Fruit fly (Drosophila melanogaster): Measurements from ENCODE around the gene dsb.

Gene dsb

dm6 chr3L:1880692-1881091 lies 29.3 kb downstream of the dsb start (continued):
- TF ChIP-seq CG10366 (GFP tag; IDR thresholded peaks at IDR 0.05) (peak; percentile 34; the same call in 1 of the 2 replicates), Awh (GFP tag; IDR thresholded peaks at IDR 0.05) (peak; percentile 30; the same call in 1 of the 2 replicates), bsh (GFP tag; optimal IDR thresholded peaks at IDR 0.05) (no peak), CG32772 (GFP tag; IDR thresholded peaks at IDR 0.05) (0 out of 2 replicates have a peak, but pooled peaks have one; percentile 37), CG9797 (GFP tag; optimal IDR thresholded peaks at IDR 0.05) (no peak), CG4404 (GFP tag; IDR thresholded peaks at IDR 0.05) (no peak), ewg (GFP tag; optimal IDR thresholded peaks at IDR 0.05) (no peak), dimm (GFP tag; IDR thresholded peaks at IDR 0.05) (0 out of 2 replicates have a peak, but pooled peaks have one; percentile 19), pan (optimal IDR thresholded peaks at IDR 0.05) (no peak), pan (GFP tag; optimal IDR thresholded peaks at IDR 0.05 in 1 of 2, IDR thresholded peaks at IDR 0.05 in 1 of 2) (peak in 1 of 2 experiments; percentile 71), MESR4 (GFP tag; optimal IDR thresholded peaks at IDR 0.05) (no peak), CG8359 (GFP tag; optimal IDR thresholded peaks at IDR 0.05; ENCODE audit: borderline replicate concordance) (no peak), bcd (GFP tag; optimal IDR thresholded peaks at IDR 0.05) (peak; percentile 2), CG16813 (GFP tag; IDR thresholded peaks at IDR 0.05; ENCODE audit: partially characterized antibody) (no peak), NC2β (GFP tag; optimal IDR thresholded peaks at IDR 0.05) (no peak), cwo (GFP tag; optimal IDR thresholded peaks at IDR 0.05) (no peak), CG10979 (tag; optimal IDR thresholded peaks at IDR 0.05) (peak; percentile 16), Oaz (GFP tag; IDR thresholded peaks at IDR 0.05) (0 out of 2 replicates have a peak, but pooled peaks have one; percentile 28), CG3065 (GFP tag; optimal IDR thresholded peaks at IDR 0.05) (no peak), tin (GFP tag; optimal IDR thresholded peaks at IDR 0.05) (peak; percentile 59), Ravus (GFP tag; IDR thresholded peaks at IDR 0.05) (no peak; the same call in 1 of the 2 replicates), sima (GFP tag; optimal IDR thresholded peaks at IDR 0.05) (no peak), CG17385 (GFP tag; optimal IDR thresholded peaks at IDR 0.05) (no peak), Dbx (GFP tag; IDR thresholded peaks at IDR 0.05) (peak; percentile 68), Chrac-16 (GFP tag; optimal IDR thresholded peaks at IDR 0.05) (no peak), wek (GFP tag; optimal IDR thresholded peaks at IDR 0.05) (no peak), CG17361 (GFP tag; IDR thresholded peaks at IDR 0.05) (0 out of 3 replicates have a peak, but pooled peaks have one; percentile 37), CG1603 (tag; optimal IDR thresholded peaks at IDR 0.05) (peak; percentile 13), CG34224 (GFP tag; IDR thresholded peaks at IDR 0.05; ENCODE audit: partially characterized antibody) (no peak), CG14014 (GFP tag; IDR thresholded peaks at IDR 0.05) (peak; percentile 46; the same call in 1 of the 2 replicates), CG12104 (GFP tag; optimal IDR thresholded peaks at IDR 0.05) (no peak), stc (GFP tag; IDR thresholded peaks at IDR 0.05) (peak; percentile 53), rib (GFP tag; IDR thresholded peaks at IDR 0.05) (no peak), pfk (GFP tag; optimal IDR thresholded peaks at IDR 0.05) (no peak), sens-2 (GFP tag; IDR thresholded peaks at IDR 0.05) (no peak), CG12155 (GFP tag; optimal IDR thresholded peaks at IDR 0.05) (no peak), CG17829 (tag; optimal IDR thresholded peaks at IDR 0.05) (peak; percentile 17), hbn (GFP tag; IDR thresholded peaks at IDR 0.05; ENCODE audit: partially characterized antibody) (no peak), Dp (GFP tag; optimal IDR thresholded peaks at IDR 0.05) (no peak), bbx (GFP tag; IDR thresholded peaks at IDR 0.05; ENCODE audit: partially characterized antibody) (no peak), MBD-R2 (GFP tag; IDR thresholded peaks at IDR 0.05) (no peak), Antp (GFP tag; optimal IDR thresholded peaks at IDR 0.05) (peak; percentile 34), Hr78 (GFP tag; optimal IDR thresholded peaks at IDR 0.05) (no peak), CG30403 (GFP tag; optimal IDR thresholded peaks at IDR 0.05) (no peak), org-1 (GFP tag; optimal IDR thresholded peaks at IDR 0.05) (no peak), Nf-YC (tag; optimal IDR thresholded peaks at IDR 0.05) (no peak), CG6654 (GFP tag; optimal IDR thresholded peaks at IDR 0.05) (no peak), Asciz (GFP tag; optimal IDR thresholded peaks at IDR 0.05) (no peak), Hsf (GFP tag; optimal IDR thresholded peaks at IDR 0.05) (no peak), chn (GFP tag; optimal IDR thresholded peaks at IDR 0.05) (no peak), slp2 (GFP tag; optimal IDR thresholded peaks at IDR 0.05) (no peak)

All from whole organism, embryonic.